Worm (Caenorhabditis elegans): Measurements from ENCODE around the gene R02D5.10.

R02D5.10 gene

ce11 chrV:14506713-14507675, 24.9 kb downstream of the R02D5.10 start:
- TF ChIP-seq T22C8.4 (GFP tag; IDR thresholded peaks at IDR 0.05) (no peak), flt-1 (GFP tag; IDR thresholded peaks at IDR 0.05) (no peak), ztf-29 (GFP tag; IDR thresholded peaks at IDR 0.05) (peak; percentile 13; the same call in 1 of the 2 replicates), ref-1 (GFP tag; conservative IDR thresholded peaks at IDR 0.05) (no peak)

ce11 chrV:14508005-14508521, 26.0 kb downstream of the R02D5.10 start, which contains the start of gene R02D5.1:
R02D5.1 (plus strand) TSS chrV:14508249.
- 0 out of 2 replicates have a peak, but pooled peaks have one; percentile 31 for TF ChIP-seq flt-1 (GFP tag; IDR thresholded peaks at IDR 0.05)
- TF ChIP-seq ztf-23 (GFP tag; IDR thresholded peaks at IDR 0.05) = no peak
- no peak for TF ChIP-seq klf-2 (GFP tag; conservative IDR thresholded peaks at IDR 0.05)
- TF ChIP-seq ztf-29 (GFP tag; IDR thresholded peaks at IDR 0.05) = no peak
- peak; percentile 9 for TF ChIP-seq cog-1 (tag; optimal IDR thresholded peaks at IDR 0.05)

- no peak for TF ChIP-seq med-1 (GFP tag; optimal IDR thresholded peaks at IDR 0.05; ENCODE audit: insufficient read depth)
- no peak for TF ChIP-seq ref-1 (GFP tag; conservative IDR thresholded peaks at IDR 0.05)
- no peak for TF ChIP-seq ztf-23 (GFP tag; IDR thresholded peaks at IDR 0.05)
- no peak for TF ChIP-seq tab-1 (GFP tag; IDR thresholded peaks at IDR 0.05)
- no peak for TF ChIP-seq ztf-29 (GFP tag; IDR thresholded peaks at IDR 0.05)
- TF ChIP-seq klf-2 (GFP tag; conservative IDR thresholded peaks at IDR 0.05) = no peak
- no peak for TF ChIP-seq T22C8.4 (GFP tag; IDR thresholded peaks at IDR 0.05)
- no peak for TF ChIP-seq flt-1 (GFP tag; IDR thresholded peaks at IDR 0.05)
- no peak for TF ChIP-seq cog-1 (tag; optimal IDR thresholded peaks at IDR 0.05)
These were observed 26.5 kb downstream of the R02D5.10 start for ce11 chrV:14508556-14508955.

- no peak for TF ChIP-seq cog-1 (tag; optimal IDR thresholded peaks at IDR 0.05)
- TF ChIP-seq T22C8.4 (GFP tag; IDR thresholded peaks at IDR 0.05) = no peak
- no peak for TF ChIP-seq flt-1 (GFP tag; IDR thresholded peaks at IDR 0.05)
- no peak for TF ChIP-seq ztf-23 (GFP tag; IDR thresholded peaks at IDR 0.05)
- no peak for TF ChIP-seq med-1 (GFP tag; optimal IDR thresholded peaks at IDR 0.05; ENCODE audit: insufficient read depth)
- TF ChIP-seq ztf-29 (GFP tag; IDR thresholded peaks at IDR 0.05) = no peak
- no peak for TF ChIP-seq ref-1 (GFP tag; conservative IDR thresholded peaks at IDR 0.05)
- no peak for TF ChIP-seq tab-1 (GFP tag; IDR thresholded peaks at IDR 0.05)
- no peak for TF ChIP-seq klf-2 (GFP tag; conservative IDR thresholded peaks at IDR 0.05)
These were observed 28.7 kb downstream of the R02D5.10 start, which contains the start of gene R02D5.9 for ce11 chrV:14510746-14511145. R02D5.9 (minus strand) TSS chrV:14511123.

- no peak for TF ChIP-seq klf-2 (GFP tag; conservative IDR thresholded peaks at IDR 0.05)
These were observed 35.9 kb downstream of the R02D5.10 start, which contains the start of gene R02D5.6 for ce11 chrV:14518010-14518409. R02D5.6 (minus strand) TSS chrV:14518110.

- no peak for TF ChIP-seq tab-1 (GFP tag; IDR thresholded peaks at IDR 0.05)
- TF ChIP-seq ztf-29 (GFP tag; IDR thresholded peaks at IDR 0.05) = no peak
- TF ChIP-seq klf-2 (GFP tag; conservative IDR thresholded peaks at IDR 0.05) = no peak
- TF ChIP-seq T22C8.4 (GFP tag; IDR thresholded peaks at IDR 0.05) = no peak
- TF ChIP-seq ztf-23 (GFP tag; IDR thresholded peaks at IDR 0.05) = no peak
- TF ChIP-seq med-1 (GFP tag; optimal IDR thresholded peaks at IDR 0.05; ENCODE audit: insufficient read depth) = no peak
These were observed 37.2 kb downstream of the R02D5.10 start, which contains the start of gene R02D5.8 for ce11 chrV:14519268-14519667. R02D5.8 (minus strand) TSS chrV:14519368.

ce11 chrV:14521000-14521399, 38.9 kb downstream of the R02D5.10 start, which contains the start of gene C53A5.17:
C53A5.17 (minus strand) TSS chrV:14521100.
- TF ChIP-seq flt-1 (GFP tag; IDR thresholded peaks at IDR 0.05) = no peak
- TF ChIP-seq med-1 (GFP tag; optimal IDR thresholded peaks at IDR 0.05; ENCODE audit: insufficient read depth) = no peak
- no peak for TF ChIP-seq cog-1 (tag; optimal IDR thresholded peaks at IDR 0.05)
- TF ChIP-seq ztf-29 (GFP tag; IDR thresholded peaks at IDR 0.05) = no peak
- TF ChIP-seq ref-1 (GFP tag; conservative IDR thresholded peaks at IDR 0.05) = no peak
- no peak for TF ChIP-seq T22C8.4 (GFP tag; IDR thresholded peaks at IDR 0.05)
- no peak for TF ChIP-seq klf-2 (GFP tag; conservative IDR thresholded peaks at IDR 0.05)
- no peak for TF ChIP-seq ztf-23 (GFP tag; IDR thresholded peaks at IDR 0.05)
- no peak for TF ChIP-seq tab-1 (GFP tag; IDR thresholded peaks at IDR 0.05)

- no peak for TF ChIP-seq ref-1 (GFP tag; conservative IDR thresholded peaks at IDR 0.05)
- no peak for TF ChIP-seq ztf-23 (GFP tag; IDR thresholded peaks at IDR 0.05)
- TF ChIP-seq cog-1 (tag; optimal IDR thresholded peaks at IDR 0.05) = no peak
- TF ChIP-seq T22C8.4 (GFP tag; IDR thresholded peaks at IDR 0.05) = no peak
- TF ChIP-seq klf-2 (GFP tag; conservative IDR thresholded peaks at IDR 0.05) = no peak
- no peak for TF ChIP-seq ztf-29 (GFP tag; IDR thresholded peaks at IDR 0.05)
- TF ChIP-seq med-1 (GFP tag; optimal IDR thresholded peaks at IDR 0.05; ENCODE audit: insufficient read depth) = no peak
- no peak for TF ChIP-seq flt-1 (GFP tag; IDR thresholded peaks at IDR 0.05)
- no peak for TF ChIP-seq tab-1 (GFP tag; IDR thresholded peaks at IDR 0.05)
These were observed 40.4 kb downstream of the R02D5.10 start, which contains the start of gene C53A5.16 for ce11 chrV:14522514-14522913. C53A5.16 (minus strand) TSS chrV:14522614.

ce11 chrV:14523105-14523504, 41.0 kb downstream of the R02D5.10 start, which contains the start of gene C53A5.2:
C53A5.2 (minus strand) TSS chrV:14523205.
- no peak for TF ChIP-seq flt-1 (GFP tag; IDR thresholded peaks at IDR 0.05)
- TF ChIP-seq cog-1 (tag; optimal IDR thresholded peaks at IDR 0.05) = no peak
- TF ChIP-seq tab-1 (GFP tag; IDR thresholded peaks at IDR 0.05) = no peak
- TF ChIP-seq ztf-29 (GFP tag; IDR thresholded peaks at IDR 0.05) = no peak
- TF ChIP-seq med-1 (GFP tag; optimal IDR thresholded peaks at IDR 0.05; ENCODE audit: insufficient read depth) = no peak
- no peak for TF ChIP-seq T22C8.4 (GFP tag; IDR thresholded peaks at IDR 0.05)
- no peak for TF ChIP-seq ztf-23 (GFP tag; IDR thresholded peaks at IDR 0.05)

All from whole organism, midembryonic.